Fruit fly (Drosophila melanogaster) whole organism, embryonic: ENCODE results near the gene CG10809.

Experiments used
- Atf-2 ChIP-seq: fragments of 200-800 bp; sonication (Bioruptor generic); optimal IDR thresholded peaks from 2 replicates; lab custom pipeline; 2016; ENCODE audit warnings: missing biosample characterization, missing genetic modification characterization
- Atf6 ChIP-seq: fragments of 200-800 bp; sonication (Bioruptor generic); IDR thresholded peaks from 2 replicates; pipeline ENCODE4 v1.3.6; 2022; ENCODE audit warnings: missing biosample characterization, missing genetic modification characterization
- B-H2 ChIP-seq: fragments of 200-800 bp; sonication (Bioruptor generic); optimal IDR thresholded peaks from 2 replicates; lab custom pipeline; 2018; ENCODE audit warnings: missing biosample characterization, mild to moderate bottlenecking, missing genetic modification characterization
- C15 ChIP-seq: fragments of 200-800 bp; sonication (Bioruptor generic); IDR thresholded peaks from 3 replicates; pipeline ENCODE4 v1.3.6; 2022; ENCODE audit warnings: missing biosample characterization, missing genetic modification characterization
- CG10366 ChIP-seq: fragments of 200-800 bp; sonication (Bioruptor generic); IDR thresholded peaks from 2 replicates; pipeline ENCODE4 v1.3.6; 2022; ENCODE audit warnings: missing biosample characterization, missing genetic modification characterization
- CG10654 ChIP-seq: fragments of 200-800 bp; sonication (Bioruptor generic); optimal IDR thresholded peaks from 2 replicates; lab custom pipeline; 2016; ENCODE audit warnings: missing biosample characterization, missing genetic modification characterization
- CG12219 ChIP-seq: fragments of 200-800 bp; sonication (Bioruptor generic); optimal IDR thresholded peaks from 3 replicates; lab custom pipeline; 2018; ENCODE audit warnings: missing biosample characterization, mild to moderate bottlenecking, missing genetic modification characterization
- CG12391 ChIP-seq: fragments of 200-800 bp; sonication (Bioruptor generic); optimal IDR thresholded peaks from 3 replicates; lab custom pipeline; 2018; ENCODE audit warnings: missing biosample characterization, mild to moderate bottlenecking, missing genetic modification characterization, moderate library complexity
- CG12659 ChIP-seq: fragments of 200-800 bp; sonication (Bioruptor generic); optimal IDR thresholded peaks from 3 replicates; lab custom pipeline; 2017; ENCODE audit warnings: mild to moderate bottlenecking, missing biosample characterization, missing genetic modification reagents, missing genetic modification characterization
- CG15696 ChIP-seq: fragments of 200-800 bp; sonication (Bioruptor generic); optimal IDR thresholded peaks from 2 replicates; lab custom pipeline; 2019; ENCODE audit warnings: missing biosample characterization, mild to moderate bottlenecking, missing genetic modification characterization, moderate library complexity
- CG1647 ChIP-seq: fragments of 200-800 bp; sonication (Bioruptor generic); optimal IDR thresholded peaks from 3 replicates; lab custom pipeline; 2016; ENCODE audit warnings: missing biosample characterization, missing genetic modification characterization
- CG16779 ChIP-seq: fragments of 200-800 bp; sonication (Bioruptor generic); IDR thresholded peaks from 2 replicates; pipeline ENCODE4 v1.3.6; 2022; ENCODE audit warnings: missing biosample characterization, missing genetic modification characterization
- CG17361 ChIP-seq: fragments of 200-800 bp; sonication (Bioruptor generic); IDR thresholded peaks from 3 replicates; pipeline ENCODE4 v1.3.6; 2022; ENCODE audit warnings: missing biosample characterization, missing genetic modification characterization
- CG31224 ChIP-seq: fragments of 200-800 bp; sonication (Bioruptor generic); IDR thresholded peaks from 2 replicates; pipeline ENCODE4 v1.3.6; 2022; ENCODE audit warnings: missing biosample characterization, missing genetic modification characterization
- CG31441 ChIP-seq: fragments of 200-800 bp; sonication (Bioruptor generic); IDR thresholded peaks from 2 replicates; pipeline ENCODE4 v1.3.6; 2022; ENCODE audit warnings: missing biosample characterization, missing genetic modification characterization
- CG32772 ChIP-seq: fragments of 200-800 bp; sonication (Bioruptor generic); IDR thresholded peaks from 2 replicates; pipeline ENCODE4 v1.3.6; 2022; ENCODE audit warnings: missing biosample characterization, missing genetic modification characterization
- CG6254 ChIP-seq: fragments of 200-800 bp; sonication (Bioruptor generic); optimal IDR thresholded peaks from 3 replicates; lab custom pipeline; 2017; ENCODE audit warnings: mild to moderate bottlenecking, missing biosample characterization, missing genetic modification reagents, missing genetic modification characterization
- CG6272 ChIP-seq: fragments of 200-800 bp; sonication (Bioruptor generic); IDR thresholded peaks from 2 replicates; pipeline ENCODE4 v1.3.6; 2022; ENCODE audit warnings: missing biosample characterization, missing genetic modification characterization
- CG7839 ChIP-seq: fragments of 200-800 bp; sonication (Bioruptor generic); optimal IDR thresholded peaks from 3 replicates; lab custom pipeline; 2018; ENCODE audit warnings: missing biosample characterization, mild to moderate bottlenecking, missing genetic modification characterization, moderate library complexity
- CG7963 ChIP-seq: fragments of 200-800 bp; sonication (Bioruptor generic); IDR thresholded peaks from 3 replicates; pipeline ENCODE4 v1.3.6; 2022; ENCODE audit warnings: missing biosample characterization, missing genetic modification characterization; ENCODE audit not compliant: partially characterized antibody
- CG8478 ChIP-seq: fragments of >200 bp; optimal IDR thresholded peaks from 2 replicates; lab custom pipeline; 2018
- CTCF ChIP-seq: fragments of 200-800 bp; sonication (Bioruptor generic); optimal IDR thresholded peaks from 2 replicates; lab custom pipeline; 2017; ENCODE audit warnings: missing biosample characterization, mild to moderate bottlenecking, missing genetic modification characterization, moderate library complexity
- Dp ChIP-seq: fragments of 200-800 bp; sonication (Bioruptor generic); optimal IDR thresholded peaks from 2 replicates; lab custom pipeline; 2018; ENCODE audit warnings: missing biosample characterization, mild to moderate bottlenecking, missing genetic modification characterization, moderate library complexity
- Drgx ChIP-seq: fragments of 200-800 bp; sonication (Bioruptor generic); IDR thresholded peaks from 2 replicates; pipeline ENCODE4 v1.3.6; 2022; ENCODE audit warnings: missing biosample characterization, missing genetic modification characterization
- E2f2 ChIP-seq: fragments of 200-800 bp; sonication (Bioruptor generic); IDR thresholded peaks from 2 replicates; pipeline ENCODE4 v1.3.6; 2022; ENCODE audit warnings: missing biosample characterization, missing genetic modification characterization
- Fer1 ChIP-seq: fragments of 200-800 bp; sonication (Bioruptor generic); optimal IDR thresholded peaks from 2 replicates; lab custom pipeline; 2017; ENCODE audit warnings: missing biosample characterization, mild to moderate bottlenecking, missing genetic modification characterization
- Gsc ChIP-seq: fragments of 200-800 bp; sonication (Bioruptor generic); IDR thresholded peaks from 2 replicates; pipeline ENCODE4 v1.3.6; 2022; ENCODE audit warnings: missing biosample characterization, missing genetic modification characterization
- HLHmδ ChIP-seq: fragments of 200-800 bp; sonication (Bioruptor generic); optimal IDR thresholded peaks from 2 replicates; lab custom pipeline; 2018; ENCODE audit warnings: missing biosample characterization, mild to moderate bottlenecking, missing genetic modification characterization, moderate library complexity
- Med ChIP-seq: fragments of 200-800 bp; sonication (Bioruptor generic); peaks from one replicate; lab custom pipeline; 2016; ENCODE audit warnings: missing biosample characterization, missing genetic modification characterization, mild to moderate bottlenecking, inconsistent platforms, moderate library complexity
- Optix ChIP-seq: fragments of 200-800 bp; sonication (Bioruptor generic); IDR thresholded peaks from 3 replicates; pipeline ENCODE4 v1.3.6; 2022; ENCODE audit warnings: missing biosample characterization, missing genetic modification characterization
- Sox100B ChIP-seq: fragments of 200-800 bp; sonication (Bioruptor generic); optimal IDR thresholded peaks from 3 replicates; lab custom pipeline; 2018; ENCODE audit warnings: missing biosample characterization, mild to moderate bottlenecking, missing genetic modification characterization
- al ChIP-seq: fragments of 200-800 bp; sonication (Bioruptor generic); IDR thresholded peaks from 2 replicates; pipeline ENCODE4 v1.3.6; 2022; ENCODE audit warnings: missing biosample characterization, missing genetic modification characterization
- az2 ChIP-seq: fragments of 200-800 bp; sonication (Bioruptor generic); optimal IDR thresholded peaks from 3 replicates; lab custom pipeline; 2016; ENCODE audit warnings: missing biosample characterization, missing genetic modification characterization
- cad ChIP-seq: fragments of >200 bp; optimal IDR thresholded peaks from 2 replicates; lab custom pipeline; 2017; ENCODE audit warnings: missing biosample characterization, missing genetic modification characterization
- ci ChIP-seq: fragments of 200-800 bp; sonication (Bioruptor generic); IDR thresholded peaks from 3 replicates; pipeline ENCODE4 v1.3.6; 2022; ENCODE audit warnings: missing biosample characterization, missing genetic modification characterization
- croc ChIP-seq: fragments of 200-800 bp; sonication (Bioruptor generic); conservative IDR thresholded peaks from 3 replicates; pipeline ENCODE4 v1.3.6; 2022; ENCODE audit warnings: missing biosample characterization, missing genetic modification characterization
- disco-r ChIP-seq: fragments of 200-800 bp; sonication (Bioruptor generic); optimal IDR thresholded peaks from 2 replicates; lab custom pipeline; 2016; ENCODE audit warnings: missing biosample characterization, missing genetic modification characterization
- ftz-f1 ChIP-seq: fragments of 200-800 bp; sonication (Bioruptor generic); optimal IDR thresholded peaks from 2 replicates; lab custom pipeline; 2016; ENCODE audit warnings: missing biosample characterization, missing genetic modification characterization
- hkb ChIP-seq, 2 experiments: fragments of 200-800 bp in 1 of 2; fragments of >200 bp in 1 of 2; sonication (Bioruptor generic) in 1 of 2; IDR thresholded peaks in 1 of 2; optimal IDR thresholded peaks in 1 of 2; 2 replicates each; pipeline versions ENCODE4 v1.3.6 to Lab custom; 2017 to 2022; ENCODE audit warnings: missing biosample characterization in 1 of 2, missing genetic modification characterization in 1 of 2
- jing ChIP-seq: fragments of 200-800 bp; sonication (Bioruptor generic); optimal IDR thresholded peaks from 2 replicates; lab custom pipeline; 2018; ENCODE audit warnings: missing biosample characterization, mild to moderate bottlenecking, missing genetic modification characterization
- kay ChIP-seq: fragments of 200-800 bp; sonication (Bioruptor generic); optimal IDR thresholded peaks from 2 replicates; lab custom pipeline; 2016; ENCODE audit warnings: missing biosample characterization, missing genetic modification characterization
- ken ChIP-seq: fragments of 200-800 bp; sonication (Bioruptor generic); IDR thresholded peaks from 3 replicates; pipeline ENCODE4 v1.3.6; 2022; ENCODE audit warnings: missing biosample characterization, missing genetic modification characterization
- lbe ChIP-seq: fragments of 200-800 bp; sonication (Bioruptor generic); optimal IDR thresholded peaks from 2 replicates; lab custom pipeline; 2016; ENCODE audit warnings: missing biosample characterization, mild to moderate bottlenecking, missing genetic modification characterization
- run ChIP-seq: fragments of 200-800 bp; sonication (Bioruptor generic); optimal IDR thresholded peaks from 3 replicates; lab custom pipeline; 2018; ENCODE audit warnings: missing biosample characterization, mild to moderate bottlenecking, missing genetic modification characterization
- sima ChIP-seq: fragments of 200-800 bp; sonication (Bioruptor generic); optimal IDR thresholded peaks from 2 replicates; lab custom pipeline; 2016; ENCODE audit warnings: missing biosample characterization, missing genetic modification characterization
- slou ChIP-seq: fragments of 200-800 bp; sonication (Bioruptor generic); optimal IDR thresholded peaks from 3 replicates; lab custom pipeline; 2016; ENCODE audit warnings: missing biosample characterization, missing genetic modification characterization
- sna ChIP-seq: fragments of 200-800 bp; sonication (Bioruptor generic); IDR thresholded peaks from 2 replicates; pipeline ENCODE4 v1.3.6; 2022; ENCODE audit warnings: missing biosample characterization, missing genetic modification characterization; ENCODE audit not compliant: partially characterized antibody
- sug ChIP-seq: fragments of 200-800 bp; optimal IDR thresholded peaks from 2 replicates; lab custom pipeline; 2019; ENCODE audit warnings: missing biosample characterization, mild to moderate bottlenecking, missing genetic modification characterization, moderate library complexity
- tgo ChIP-seq: fragments of 200-800 bp; sonication (Bioruptor generic); IDR thresholded peaks from 3 replicates; pipeline ENCODE4 v1.3.6; 2022; ENCODE audit warnings: missing biosample characterization, missing genetic modification characterization
- tx ChIP-seq: fragments of 200-800 bp; sonication (Bioruptor generic); optimal IDR thresholded peaks from 2 replicates; lab custom pipeline; 2016; ENCODE audit warnings: missing biosample characterization, missing genetic modification characterization
- wor ChIP-seq: fragments of 200-800 bp; sonication (Bioruptor generic); IDR thresholded peaks from 2 replicates; pipeline ENCODE4 v1.3.6; 2022; ENCODE audit warnings: missing biosample characterization, missing genetic modification characterization
- zf30C ChIP-seq: fragments of 200-800 bp; sonication (Bioruptor generic); optimal IDR thresholded peaks from 3 replicates; lab custom pipeline; 2018; ENCODE audit warnings: missing biosample characterization, mild to moderate bottlenecking, missing genetic modification characterization

Gene CG10809

dm6 chr3L:9847420-9847977 is 12.2 kb downstream of the CG10809 start (continued):
- no peak for TF ChIP-seq Gsc (GFP tag; lab: Robert Waterston, UW)
- peak; percentile 15 for TF ChIP-seq kay
- TF ChIP-seq wor = no peak
- no peak for TF ChIP-seq ftz-f1
- TF ChIP-seq B-H2 (GFP tag; lab: Kevin White, UChicago) = peak; percentile 21
- TF ChIP-seq C15 (GFP tag; lab: Robert Waterston, UW) = no peak
- peak; percentile 38; the same call in 1 of the 3 replicates for TF ChIP-seq ci (GFP tag; lab: Robert Waterston, UW)
- no peak for TF ChIP-seq CG15696 (tag; lab: Kevin White, UChicago)
- TF ChIP-seq Fer1 = peak; percentile 60
- 0 out of 2 replicates have a peak, but pooled peaks have one; percentile 18 for TF ChIP-seq CG32772 (GFP tag; lab: Robert Waterston, UW)
- TF ChIP-seq Dp (GFP tag; lab: Kevin White, UChicago) = no peak
- TF ChIP-seq CG12219 (GFP tag; lab: Kevin White, UChicago) = peak; percentile 19
- TF ChIP-seq cad (GFP tag; lab: Kevin White, UChicago) = no peak
- TF ChIP-seq Drgx (GFP tag; lab: Robert Waterston, UW) = no peak
- no peak for TF ChIP-seq CTCF (GFP tag; lab: Kevin White, UChicago)
- TF ChIP-seq CG10366 (GFP tag; lab: Robert Waterston, UW) = peak; percentile 61
- no peak for TF ChIP-seq HLHmδ (GFP tag; lab: Kevin White, UChicago)
- no peak for TF ChIP-seq disco-r (GFP tag; lab: Kevin White, UChicago)
- TF ChIP-seq lbe = no peak
- TF ChIP-seq Med (GFP tag; lab: Kevin White, UChicago) = peak; percentile 95
- TF ChIP-seq ken (GFP tag; lab: Robert Waterston, UW) = no peak
- TF ChIP-seq CG6254 (GFP tag; lab: Kevin White, UChicago) = no peak
- TF ChIP-seq Sox100B = peak; percentile 30
- 0 out of 2 replicates have a peak, but pooled peaks have one; percentile 33 for TF ChIP-seq CG16779 (GFP tag; lab: Robert Waterston, UW)
- TF ChIP-seq Optix = no peak
- TF ChIP-seq sima (GFP tag; lab: Kevin White, UChicago) = no peak
- TF ChIP-seq tgo (GFP tag; lab: Robert Waterston, UW) = peak; percentile 46; the same call in 2 of the 3 replicates
- TF ChIP-seq tx = peak; percentile 8
- no peak for TF ChIP-seq CG6272 (GFP tag; lab: Robert Waterston, UW)
- TF ChIP-seq al = peak; percentile 56; the same call in 1 of the 2 replicates
- TF ChIP-seq zf30C (GFP tag; lab: Kevin White, UChicago) = no peak
- no peak for TF ChIP-seq hkb (optimal IDR thresholded peaks at IDR 0.05; lab: Kevin White, UChicago)
- TF ChIP-seq hkb (GFP tag; IDR thresholded peaks at IDR 0.05; lab: Robert Waterston, UW) = peak; percentile 53; the same call in 1 of the 2 replicates
- TF ChIP-seq E2f2 = no peak
- TF ChIP-seq az2 (GFP tag; lab: Kevin White, UChicago) = peak; percentile 17
- no peak for TF ChIP-seq run (tag; lab: Kevin White, UChicago)
- no peak for TF ChIP-seq sug
- no peak for TF ChIP-seq Atf-2 (GFP tag; lab: Kevin White, UChicago)
- peak; percentile 47; the same call in 1 of the 2 replicates for TF ChIP-seq CG31224 (GFP tag; lab: Robert Waterston, UW)
- no peak for TF ChIP-seq CG8478 (lab: Kevin White, UChicago)
- TF ChIP-seq CG12659 (GFP tag; lab: Kevin White, UChicago) = peak; percentile 55
- no peak for TF ChIP-seq croc (GFP tag; lab: Robert Waterston, UW)
- peak; percentile 19 for TF ChIP-seq CG12391
- peak; percentile 58; the same call in 1 of the 2 replicates for TF ChIP-seq Atf6 (GFP tag; lab: Robert Waterston, UW)
- TF ChIP-seq CG17361 = peak; percentile 46; the same call in 1 of the 3 replicates
- TF ChIP-seq CG7963 (GFP tag; lab: Robert Waterston, UW) = no peak
- no peak for TF ChIP-seq CG1647 (GFP tag; lab: Kevin White, UChicago)
- no peak for TF ChIP-seq CG31441 (GFP tag; lab: Robert Waterston, UW)
- TF ChIP-seq CG10654 = no peak
- peak; percentile 57 for TF ChIP-seq CG7839 (tag; lab: Kevin White, UChicago)
- TF ChIP-seq slou (GFP tag; lab: Kevin White, UChicago) = no peak
- TF ChIP-seq jing (GFP tag; lab: Kevin White, UChicago) = no peak
- no peak for TF ChIP-seq sna (GFP tag; lab: Robert Waterston, UW)
